Worm (Caenorhabditis elegans): ENCODE measurements around the gene hxk-3.

ce11 chrIV:1465462-1465861, 32.0 kb upstream of the hxk-3 start:
- no peak for TF ChIP-seq madf-10 (tag; optimal IDR thresholded peaks at IDR 0.05)
- no peak for TF ChIP-seq lin-54 (GFP tag; optimal IDR thresholded peaks at IDR 0.05)
- no peak for TF ChIP-seq lin-40 (tag; optimal IDR thresholded peaks at IDR 0.05)
- TF ChIP-seq atf-7 (tag; optimal IDR thresholded peaks at IDR 0.05): no peak
- TF ChIP-seq zim-3 (tag; optimal IDR thresholded peaks at IDR 0.05): no peak
- TF ChIP-seq snpc-4 (GFP tag; optimal IDR thresholded peaks at IDR 0.05): no peak
- TF ChIP-seq snpc-4 (tag; optimal IDR thresholded peaks at IDR 0.05): no peak
- no peak for TF ChIP-seq nfya-1 (tag; optimal IDR thresholded peaks at IDR 0.05; ENCODE audit: borderline replicate concordance, insufficient read depth)
- TF ChIP-seq pha-4 (tag; optimal IDR thresholded peaks at IDR 0.05): no peak
- TF ChIP-seq B0019.2 (GFP tag; conservative IDR thresholded peaks at IDR 0.05): no peak
- no peak for TF ChIP-seq ceh-100 (GFP tag; IDR thresholded peaks at IDR 0.05)

Data from whole organism, young adult.